Fruit fly (Drosophila melanogaster) Kc167 (cell line): ENCODE data around the gene CG9682.

ENCODE experiments used
- Myc ChIP-seq: fragments of >200 bp; optimal IDR thresholded peaks from 2 replicates; lab custom pipeline; 2017; ENCODE audit warnings: missing external identifiers
- Sin3A ChIP-seq: fragments of >200 bp; optimal IDR thresholded peaks from 2 replicates; lab custom pipeline; 2018; ENCODE audit warnings: missing external identifiers
- h ChIP-seq: fragments of >200 bp; optimal IDR thresholded peaks from 3 replicates; lab custom pipeline; 2018; ENCODE audit warnings: missing external identifiers
- insv ChIP-seq: fragments of >200 bp; optimal IDR thresholded peaks from 3 replicates; lab custom pipeline; 2018; ENCODE audit warnings: missing external identifiers
- psq ChIP-seq: fragments of >200 bp; optimal IDR thresholded peaks from 2 replicates; lab custom pipeline; 2017; ENCODE audit warnings: missing external identifiers
- ttk ChIP-seq: sonication (Bioruptor generic); optimal IDR thresholded peaks from 2 replicates; lab custom pipeline; 2017; ENCODE audit warnings: missing external identifiers

dm6 chr3R:30288362-30289055 is 37.8 kb downstream of the CG9682 start:
- no peak for TF ChIP-seq Myc
- no peak for TF ChIP-seq ttk (lab: Kevin White, UChicago)
- no peak for TF ChIP-seq psq (lab: Kevin White, UChicago)
- no peak for TF ChIP-seq h (lab: Kevin White, UChicago)
- TF ChIP-seq Sin3A (lab: Kevin White, UChicago) = no peak
- TF ChIP-seq insv (lab: Kevin White, UChicago) = no peak
